Fruit fly (Drosophila melanogaster) whole organism, embryonic: ENCODE measurements around the gene CG42558.
A peak's percentile ranks its signal among the peaks of the same experiment; 100 is the strongest.

Source experiments
- Atf3 ChIP-seq: fragments of 200-800 bp; sonication (Bioruptor generic); optimal IDR thresholded peaks from 3 replicates; lab custom pipeline; 2016; ENCODE audit warnings: missing biosample characterization, missing genetic modification characterization
- B-H1 ChIP-seq: fragments of 200-800 bp; sonication (Bioruptor generic); IDR thresholded peaks from 3 replicates; pipeline ENCODE4 v1.3.6; 2022; ENCODE audit warnings: missing biosample characterization, missing genetic modification characterization
- Blimp-1 ChIP-seq: fragments of 200-800 bp; sonication (Bioruptor generic); optimal IDR thresholded peaks from 3 replicates; lab custom pipeline; 2018; ENCODE audit warnings: missing biosample characterization, missing genetic modification characterization, mild to moderate bottlenecking, moderate library complexity, missing genetic modification reagents
- CG10147 ChIP-seq: fragments of 200-800 bp; sonication (Bioruptor generic); optimal IDR thresholded peaks from 2 replicates; lab custom pipeline; 2019; ENCODE audit warnings: missing biosample characterization, mild to moderate bottlenecking, missing genetic modification characterization, moderate library complexity
- CG11723 ChIP-seq: fragments of 200-800 bp; sonication (Bioruptor generic); optimal IDR thresholded peaks from 2 replicates; lab custom pipeline; 2017; ENCODE audit warnings: missing biosample characterization, mild to moderate bottlenecking, missing genetic modification characterization
- CG12155 ChIP-seq: fragments of 200-800 bp; sonication (Bioruptor generic); optimal IDR thresholded peaks from 3 replicates; lab custom pipeline; 2016; ENCODE audit warnings: missing biosample characterization, missing genetic modification characterization
- CG13123 ChIP-seq: fragments of 200-800 bp; sonication (Bioruptor generic); optimal IDR thresholded peaks from 2 replicates; lab custom pipeline; 2016; ENCODE audit warnings: missing biosample characterization, missing genetic modification characterization
- CG13287 ChIP-seq: fragments of 200-800 bp; sonication (Bioruptor generic); IDR thresholded peaks from 2 replicates; pipeline ENCODE4 v1.3.6; 2022; ENCODE audit warnings: missing biosample characterization, missing genetic modification characterization; ENCODE audit not compliant: partially characterized antibody
- CG13894 ChIP-seq: fragments of 200-800 bp; sonication (Bioruptor generic); optimal IDR thresholded peaks from 3 replicates; lab custom pipeline; 2018; ENCODE audit warnings: missing biosample characterization, mild to moderate bottlenecking, missing genetic modification characterization, moderate library complexity
- CG14050 ChIP-seq: fragments of 200-800 bp; sonication (Bioruptor generic); IDR thresholded peaks from 3 replicates; pipeline ENCODE4 v1.3.6; 2022; ENCODE audit warnings: missing biosample characterization, missing genetic modification characterization
- CG14710 ChIP-seq: fragments of 200-800 bp; sonication (Bioruptor generic); optimal IDR thresholded peaks from 3 replicates; lab custom pipeline; 2019; ENCODE audit warnings: missing biosample characterization, mild to moderate bottlenecking, missing genetic modification characterization, moderate library complexity
- CG15269 ChIP-seq: fragments of 200-800 bp; sonication (Bioruptor generic); optimal IDR thresholded peaks from 2 replicates; lab custom pipeline; 2018; ENCODE audit warnings: missing biosample characterization, mild to moderate bottlenecking, missing genetic modification characterization, moderate library complexity
- CG18599 ChIP-seq: fragments of 200-800 bp; sonication (Bioruptor generic); optimal IDR thresholded peaks from 3 replicates; lab custom pipeline; 2017; ENCODE audit warnings: missing biosample characterization, missing genetic modification characterization, mild to moderate bottlenecking, moderate library complexity, missing genetic modification reagents
- CG2120 ChIP-seq: fragments of 200-800 bp; sonication (Bioruptor generic); optimal IDR thresholded peaks from 3 replicates; lab custom pipeline; 2016; ENCODE audit warnings: missing biosample characterization, missing genetic modification characterization
- CG2202 ChIP-seq: fragments of 200-800 bp; sonication (Bioruptor generic); optimal IDR thresholded peaks from 2 replicates; lab custom pipeline; 2018; ENCODE audit warnings: missing biosample characterization, mild to moderate bottlenecking, missing genetic modification characterization
- CG2678 ChIP-seq: fragments of 200-800 bp; sonication (Bioruptor generic); optimal IDR thresholded peaks from 3 replicates; lab custom pipeline; 2019; ENCODE audit warnings: missing biosample characterization, mild to moderate bottlenecking, missing genetic modification characterization, moderate library complexity
- CG34422 ChIP-seq: fragments of 200-800 bp; sonication (Bioruptor generic); IDR thresholded peaks from 3 replicates; pipeline ENCODE4 v1.3.6; 2022; ENCODE audit warnings: missing biosample characterization, missing genetic modification characterization
- CG3847 ChIP-seq: fragments of 200-800 bp; sonication (Bioruptor generic); IDR thresholded peaks from 2 replicates; pipeline ENCODE4 v1.3.6; 2022; ENCODE audit warnings: missing biosample characterization, missing genetic modification characterization
- CG4360 ChIP-seq: fragments of 200-800 bp; sonication (Bioruptor generic); IDR thresholded peaks from 2 replicates; pipeline ENCODE4 v1.3.6; 2022; ENCODE audit warnings: missing biosample characterization, missing genetic modification characterization
- CG5953 ChIP-seq: fragments of 200-800 bp; sonication (Bioruptor generic); IDR thresholded peaks from 2 replicates; pipeline ENCODE4 v1.3.6; 2022; ENCODE audit warnings: missing biosample characterization, missing genetic modification characterization
- CG8359 ChIP-seq: fragments of 200-800 bp; sonication (Bioruptor generic); optimal IDR thresholded peaks from 2 replicates; lab custom pipeline; 2017; ENCODE audit warnings: missing biosample characterization, mild to moderate bottlenecking, missing genetic modification characterization, borderline replicate concordance
- CG9932 ChIP-seq: fragments of 200-800 bp; sonication (Bioruptor generic); IDR thresholded peaks from 2 replicates; pipeline ENCODE4 v1.3.6; 2022; ENCODE audit warnings: missing biosample characterization, missing genetic modification characterization
- D19A ChIP-seq: fragments of 200-800 bp; optimal IDR thresholded peaks from 3 replicates; lab custom pipeline; 2019; ENCODE audit warnings: missing biosample characterization, mild to moderate bottlenecking, missing genetic modification characterization, moderate library complexity
- Drgx ChIP-seq: fragments of 200-800 bp; sonication (Bioruptor generic); IDR thresholded peaks from 2 replicates; pipeline ENCODE4 v1.3.6; 2022; ENCODE audit warnings: missing biosample characterization, missing genetic modification characterization
- E2f1 ChIP-seq: fragments of 200-800 bp; sonication (Bioruptor generic); IDR thresholded peaks from 2 replicates; pipeline ENCODE4 v1.3.6; 2022; ENCODE audit warnings: missing biosample characterization, missing genetic modification characterization
- Gsc ChIP-seq: fragments of 200-800 bp; sonication (Bioruptor generic); IDR thresholded peaks from 2 replicates; pipeline ENCODE4 v1.3.6; 2022; ENCODE audit warnings: missing biosample characterization, missing genetic modification characterization
- Hr78 ChIP-seq, 2 experiments: fragments of 200-800 bp in 1 of 2; fragments of >200 bp in 1 of 2; sonication (Bioruptor generic) in 1 of 2; optimal IDR thresholded peaks; 2 replicates each; lab custom pipeline; 2017 to 2019; ENCODE audit warnings: missing biosample characterization in 2 of 2, missing genetic modification characterization in 2 of 2, mild to moderate bottlenecking in 1 of 2, moderate library complexity in 1 of 2
- Med ChIP-seq: fragments of 200-800 bp; sonication (Bioruptor generic); peaks from one replicate; lab custom pipeline; 2016; ENCODE audit warnings: missing biosample characterization, missing genetic modification characterization, mild to moderate bottlenecking, inconsistent platforms, moderate library complexity
- Pdp1 ChIP-seq, 2 experiments: fragments of 200-800 bp; sonication (Bioruptor generic); optimal IDR thresholded peaks; 3 replicates each; lab custom pipeline; 2016; ENCODE audit warnings: missing biosample characterization in 2 of 2, missing genetic modification characterization in 2 of 2, mild to moderate bottlenecking in 1 of 2, moderate library complexity in 1 of 2
- Usf ChIP-seq: fragments of 200-800 bp; sonication (Bioruptor generic); optimal IDR thresholded peaks from 2 replicates; lab custom pipeline; 2017; ENCODE audit warnings: missing genotype, missing biosample characterization, missing genetic modification characterization
- YL-1 ChIP-seq: fragments of 200-800 bp; sonication (Bioruptor generic); optimal IDR thresholded peaks from 3 replicates; lab custom pipeline; 2017; ENCODE audit warnings: missing biosample characterization, mild to moderate bottlenecking, missing genetic modification characterization
- az2 ChIP-seq: fragments of 200-800 bp; sonication (Bioruptor generic); optimal IDR thresholded peaks from 3 replicates; lab custom pipeline; 2016; ENCODE audit warnings: missing biosample characterization, missing genetic modification characterization
- chinmo ChIP-seq: fragments of 200-800 bp; sonication (Bioruptor generic); IDR thresholded peaks from 4 replicates; pipeline ENCODE4 v1.3.6; 2022; ENCODE audit warnings: missing biosample characterization, missing genetic modification characterization; ENCODE audit not compliant: partially characterized antibody
- ci ChIP-seq: fragments of 200-800 bp; sonication (Bioruptor generic); IDR thresholded peaks from 3 replicates; pipeline ENCODE4 v1.3.6; 2022; ENCODE audit warnings: missing biosample characterization, missing genetic modification characterization
- dmrt11E ChIP-seq: fragments of 200-800 bp; sonication (Bioruptor generic); optimal IDR thresholded peaks from 3 replicates; lab custom pipeline; 2018; ENCODE audit warnings: missing biosample characterization, mild to moderate bottlenecking, missing genetic modification characterization, moderate library complexity
- dysf ChIP-seq: fragments of 200-800 bp; sonication (Bioruptor generic); IDR thresholded peaks from 3 replicates; pipeline ENCODE4 v1.3.6; 2022; ENCODE audit warnings: missing biosample characterization, missing genetic modification characterization
- eve ChIP-seq, 2 experiments: fragments of >200 bp; optimal IDR thresholded peaks; 2 replicates each; lab custom pipeline; 2017; ENCODE audit warnings: missing biosample characterization in 2 of 2, missing genetic modification characterization in 2 of 2
- gt ChIP-seq: fragments of 200-800 bp; sonication (Bioruptor generic); IDR thresholded peaks from 2 replicates; pipeline ENCODE4 v1.3.6; 2022; ENCODE audit warnings: missing biosample characterization, missing genetic modification characterization
- h ChIP-seq: fragments of >200 bp; optimal IDR thresholded peaks from 2 replicates; lab custom pipeline; 2017
- hb ChIP-seq: fragments of 200-800 bp; sonication (Bioruptor generic); IDR thresholded peaks from 3 replicates; pipeline ENCODE4 v1.3.6; 2022; ENCODE audit warnings: missing biosample characterization, missing genetic modification characterization; ENCODE audit not compliant: partially characterized antibody
- hkb ChIP-seq, 2 experiments: fragments of 200-800 bp in 1 of 2; fragments of >200 bp in 1 of 2; sonication (Bioruptor generic) in 1 of 2; IDR thresholded peaks in 1 of 2; optimal IDR thresholded peaks in 1 of 2; 2 replicates each; pipeline versions ENCODE4 v1.3.6 to Lab custom; 2017 to 2022; ENCODE audit warnings: missing biosample characterization in 1 of 2, missing genetic modification characterization in 1 of 2
- kni ChIP-seq: fragments of 200-800 bp; sonication (Bioruptor generic); optimal IDR thresholded peaks from 3 replicates; lab custom pipeline; 2017; ENCODE audit warnings: mild to moderate bottlenecking, missing biosample characterization, missing genetic modification reagents, missing genetic modification characterization
- lilli ChIP-seq: fragments of 200-800 bp; sonication (Bioruptor generic); optimal IDR thresholded peaks from 3 replicates; lab custom pipeline; 2016; ENCODE audit warnings: missing biosample characterization, missing genetic modification characterization
- mam ChIP-seq: fragments of 200-800 bp; sonication (Bioruptor generic); optimal IDR thresholded peaks from 3 replicates; lab custom pipeline; 2016; ENCODE audit warnings: missing biosample characterization, missing genetic modification characterization
- odd ChIP-seq: fragments of 200-800 bp; sonication (Bioruptor generic); optimal IDR thresholded peaks from 2 replicates; lab custom pipeline; 2017; ENCODE audit warnings: missing biosample characterization, mild to moderate bottlenecking, missing genetic modification characterization
- row ChIP-seq: fragments of 200-800 bp; sonication (Bioruptor generic); IDR thresholded peaks from 3 replicates; pipeline ENCODE4 v1.3.6; 2022; ENCODE audit warnings: missing biosample characterization, missing genetic modification characterization
- slbo ChIP-seq: fragments of 200-800 bp; sonication (Bioruptor generic); IDR thresholded peaks from 2 replicates; pipeline ENCODE4 v1.3.6; 2022; ENCODE audit warnings: missing biosample characterization, missing genetic modification characterization
- sob ChIP-seq: fragments of 200-800 bp; sonication (Bioruptor generic); IDR thresholded peaks from 2 replicates; pipeline ENCODE4 v1.3.6; 2022; ENCODE audit warnings: missing biosample characterization, missing genetic modification characterization
- wek ChIP-seq: fragments of 200-800 bp; sonication (Bioruptor generic); optimal IDR thresholded peaks from 3 replicates; lab custom pipeline; 2018; ENCODE audit warnings: missing biosample characterization, mild to moderate bottlenecking, missing genetic modification characterization, moderate library complexity

CG42558 gene

dm6 chr3R:29894393-29894792 is 38.7 kb upstream of the CG42558 start (continued):
- no peak for TF ChIP-seq CG8359 (GFP tag; lab: Kevin White, UChicago)
- TF ChIP-seq eve (GFP tag; optimal IDR thresholded peaks at IDR 0.05; lab: Kevin White, UChicago) = peak in 1 of 2 experiments; percentile 57
- peak; percentile 36 for TF ChIP-seq az2 (GFP tag; lab: Kevin White, UChicago)
- peak; percentile 36 for TF ChIP-seq Blimp-1
- TF ChIP-seq odd (GFP tag; lab: Kevin White, UChicago) = peak; percentile 20
- TF ChIP-seq dmrt11E (tag; lab: Kevin White, UChicago) = no peak
- TF ChIP-seq gt (GFP tag; lab: Robert Waterston, UW) = no peak
- peak; percentile 67 for TF ChIP-seq CG3847 (GFP tag; lab: Robert Waterston, UW)
- no peak for TF ChIP-seq h (lab: Kevin White, UChicago)
- no peak for TF ChIP-seq CG13123 (GFP tag; lab: Kevin White, UChicago)
- peak; percentile 52 for TF ChIP-seq D19A (tag; lab: Kevin White, UChicago)
- 0 out of 3 replicates have a peak, but pooled peaks have one; percentile 25 for TF ChIP-seq B-H1 (GFP tag; lab: Robert Waterston, UW)
- no peak for TF ChIP-seq Atf3 (GFP tag; lab: Kevin White, UChicago)
- TF ChIP-seq Pdp1 (GFP tag; optimal IDR thresholded peaks at IDR 0.05; lab: Kevin White, UChicago) = peak; percentile 18 to 35
- no peak; the same call in 2 of the 3 replicates for TF ChIP-seq CG14050 (GFP tag; lab: Robert Waterston, UW)
- TF ChIP-seq CG11723 (GFP tag; lab: Kevin White, UChicago) = peak; percentile 24
- TF ChIP-seq CG4360 (GFP tag; lab: Robert Waterston, UW) = no peak
- TF ChIP-seq CG2202 (tag; lab: Kevin White, UChicago) = no peak
- TF ChIP-seq Usf = no peak
- TF ChIP-seq YL-1 (GFP tag; lab: Kevin White, UChicago) = no peak
- peak; percentile 27 for TF ChIP-seq wek (GFP tag; lab: Kevin White, UChicago)
- TF ChIP-seq CG34422 = peak; percentile 61; the same call in 2 of the 3 replicates
- TF ChIP-seq Gsc (GFP tag; lab: Robert Waterston, UW) = no peak
- TF ChIP-seq CG5953 (GFP tag; lab: Robert Waterston, UW) = no peak
- peak; percentile 51 for TF ChIP-seq mam (GFP tag; lab: Kevin White, UChicago)
- peak; percentile 44; the same call in 1 of the 2 replicates for TF ChIP-seq E2f1

DNA sequence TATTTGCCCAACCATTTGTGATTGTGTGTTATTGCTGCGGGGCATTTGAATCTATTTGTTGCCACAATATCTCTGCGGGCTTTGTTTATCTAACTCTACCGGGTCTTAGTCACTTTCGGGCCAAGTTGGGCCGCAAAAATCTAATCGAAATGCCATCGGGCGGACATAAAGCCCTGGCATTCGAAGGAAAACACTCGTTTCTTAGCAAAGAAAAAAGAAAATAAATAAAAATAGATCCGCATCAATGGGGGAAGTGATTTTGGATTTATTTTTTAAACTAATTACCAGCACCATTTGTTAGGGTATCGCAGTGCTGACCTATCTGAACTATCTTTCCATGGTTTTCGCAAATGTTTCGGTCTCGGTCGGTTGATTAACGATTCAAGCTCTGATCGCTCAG is 34.5 kb upstream of the CG42558 start:
- peak; percentile 19 for TF ChIP-seq CG2678 (tag; lab: Kevin White, UChicago)
- TF ChIP-seq Drgx = peak; percentile 60; the same call in 1 of the 2 replicates
- TF ChIP-seq CG2120 = peak; percentile 53
- no peak for TF ChIP-seq CG12155 (GFP tag; lab: Kevin White, UChicago)
- TF ChIP-seq CG18599 (GFP tag; lab: Kevin White, UChicago) = no peak
- TF ChIP-seq kni (GFP tag; lab: Kevin White, UChicago) = no peak
- TF ChIP-seq CG13287 = no peak
- TF ChIP-seq CG10147 = no peak
- TF ChIP-seq hb (GFP tag; lab: Robert Waterston, UW) = no peak
- TF ChIP-seq chinmo (GFP tag; lab: Robert Waterston, UW) = 0 out of 4 replicates have a peak, but pooled peaks have one; percentile 34
- TF ChIP-seq slbo = peak; percentile 56
- 0 out of 2 replicates have a peak, but pooled peaks have one; percentile 26 for TF ChIP-seq sob
- TF ChIP-seq CG13894 = no peak
- TF ChIP-seq ci (GFP tag; lab: Robert Waterston, UW) = no peak
- peak; percentile 83 for TF ChIP-seq Med
- TF ChIP-seq CG9932 = peak; percentile 65
- TF ChIP-seq dysf (GFP tag; lab: Robert Waterston, UW) = peak; percentile 47; the same call in 1 of the 3 replicates
- peak; percentile 42; the same call in 2 of the 3 replicates for TF ChIP-seq row (GFP tag; lab: Robert Waterston, UW)
- TF ChIP-seq hkb (optimal IDR thresholded peaks at IDR 0.05; lab: Kevin White, UChicago) = no peak
- 0 out of 2 replicates have a peak, but pooled peaks have one; percentile 7 for TF ChIP-seq hkb (GFP tag; IDR thresholded peaks at IDR 0.05; lab: Robert Waterston, UW)
- no peak for TF ChIP-seq Hr78 (GFP tag; optimal IDR thresholded peaks at IDR 0.05; lab: Kevin White, UChicago)
- TF ChIP-seq lilli (GFP tag; lab: Kevin White, UChicago) = peak; percentile 5
- peak; percentile 5 for TF ChIP-seq CG15269 (tag; lab: Kevin White, UChicago)
- TF ChIP-seq CG14710 (tag; lab: Kevin White, UChicago) = no peak
